Fruit fly (Drosophila melanogaster) whole organism, wandering third instar larva: Measurements from ENCODE around the gene CG5762.

Experiments used
- Abd-B ChIP-seq: fragments of >200 bp; optimal IDR thresholded peaks from 2 replicates; lab custom pipeline; 2017; ENCODE audit warnings: missing biosample characterization, missing genetic modification characterization
- CG32264 ChIP-seq: fragments of 200-800 bp; sonication (Bioruptor generic); optimal IDR thresholded peaks from 2 replicates; lab custom pipeline; 2016; ENCODE audit warnings: missing biosample characterization, missing genetic modification characterization
- CG9705 ChIP-seq: fragments of 200-800 bp; sonication (Bioruptor generic); optimal IDR thresholded peaks from 2 replicates; lab custom pipeline; 2018; ENCODE audit warnings: missing biosample characterization, mild to moderate bottlenecking, missing genetic modification characterization
- CrebA ChIP-seq: fragments of 200-800 bp; sonication (Bioruptor generic); optimal IDR thresholded peaks from 2 replicates; lab custom pipeline; 2016; ENCODE audit warnings: missing biosample characterization, mild to moderate bottlenecking, missing genetic modification characterization, borderline replicate concordance
- Dfd ChIP-seq: fragments of >200 bp; optimal IDR thresholded peaks from 2 replicates; lab custom pipeline; 2017; ENCODE audit warnings: missing biosample characterization, missing genetic modification characterization
- Dif ChIP-seq: fragments of 200-275, 200-300 bp; sonication (Bioruptor generic); optimal IDR thresholded peaks from 2 replicates; lab custom pipeline; 2018; ENCODE audit warnings: missing biosample characterization, missing genetic modification characterization; ENCODE audit not compliant: partially characterized antibody
- HLH106 ChIP-seq: fragments of 200-800 bp; optimal IDR thresholded peaks from 3 replicates; lab custom pipeline; 2019; ENCODE audit warnings: missing biosample characterization, mild to moderate bottlenecking, missing genetic modification characterization, moderate library complexity
- Hr78 ChIP-seq: fragments of >200 bp; optimal IDR thresholded peaks from 2 replicates; lab custom pipeline; 2017; ENCODE audit warnings: missing biosample characterization, missing genetic modification characterization
- Hr83 ChIP-seq: fragments of 200-300 bp; sonication (Bioruptor generic); optimal IDR thresholded peaks from 2 replicates; lab custom pipeline; 2016; ENCODE audit warnings: missing biosample characterization, mild to moderate bottlenecking, missing genetic modification characterization, moderate library complexity; ENCODE audit not compliant: poor library complexity, severe bottlenecking
- Mio ChIP-seq: sonication (Bioruptor generic); optimal IDR thresholded peaks from 2 replicates; lab custom pipeline; 2016; ENCODE audit warnings: missing biosample characterization, missing genetic modification characterization
- Myc ChIP-seq: fragments of >200 bp; optimal IDR thresholded peaks from 2 replicates; lab custom pipeline; 2017
- N ChIP-seq: fragments of >200 bp; optimal IDR thresholded peaks from 2 replicates; lab custom pipeline; 2018; ENCODE audit warnings: missing biosample characterization, missing external identifiers, missing genetic modification characterization
- Rel ChIP-seq, 2 experiments: fragments of 200-800 bp; sonication (Bioruptor generic) in 1 of 2; optimal IDR thresholded peaks; 2 replicates in 1 of 2; 3 replicates in 1 of 2; lab custom pipeline; 2016 to 2019; ENCODE audit warnings: mild to moderate bottlenecking in 2 of 2, missing biosample characterization in 2 of 2, missing genetic modification characterization in 2 of 2, moderate library complexity in 1 of 2
- Vsx2 ChIP-seq: fragments of 200-300, 225-300 bp; sonication (Bioruptor generic); optimal IDR thresholded peaks from 2 replicates; lab custom pipeline; 2018; ENCODE audit warnings: missing biosample characterization, missing genetic modification characterization; ENCODE audit not compliant: partially characterized antibody
- brk ChIP-seq: fragments of 200-800 bp; sonication (Bioruptor generic); optimal IDR thresholded peaks from 2 replicates; lab custom pipeline; 2016; ENCODE audit warnings: missing biosample characterization, mild to moderate bottlenecking, missing genetic modification characterization
- dl ChIP-seq, 2 experiments: fragments of 175-275, 200-275 bp in 1 of 2; fragments of 200-275 bp in 1 of 2; sonication (Bioruptor generic); optimal IDR thresholded peaks; lab custom pipeline; 2018; ENCODE audit warnings: mild to moderate bottlenecking in 2 of 2, missing biosample characterization in 2 of 2, missing genetic modification characterization in 2 of 2, moderate library complexity in 2 of 2; ENCODE audit not compliant: partially characterized antibody in 2 of 2, insufficient read depth in 1 of 2
- dmrt93B ChIP-seq: fragments of 200-800 bp; sonication (Bioruptor generic); optimal IDR thresholded peaks from 2 replicates; lab custom pipeline; 2018; ENCODE audit warnings: missing biosample characterization, mild to moderate bottlenecking, missing genetic modification characterization
- dsf ChIP-seq: sonication (Bioruptor generic); optimal IDR thresholded peaks from 2 replicates; lab custom pipeline; 2016; ENCODE audit warnings: missing biosample characterization, missing genetic modification characterization, borderline replicate concordance
- ey ChIP-seq: fragments of 200-800 bp; sonication (Bioruptor generic); optimal IDR thresholded peaks from 2 replicates; lab custom pipeline; 2016; ENCODE audit warnings: missing biosample characterization, missing genetic modification characterization
- foxo ChIP-seq, 2 experiments: fragments of 200-800 bp; sonication (Bioruptor generic); optimal IDR thresholded peaks; 2 replicates in 1 of 2; 3 replicates in 1 of 2; lab custom pipeline; 2016 to 2017; ENCODE audit warnings: missing biosample characterization in 2 of 2, missing genetic modification characterization in 2 of 2
- fru ChIP-seq: fragments of 200-800 bp; sonication (Bioruptor generic); optimal IDR thresholded peaks from 3 replicates; lab custom pipeline; 2016; ENCODE audit warnings: missing biosample characterization, mild to moderate bottlenecking, missing genetic modification characterization
- h ChIP-seq: fragments of 200-800 bp; sonication (Bioruptor generic); optimal IDR thresholded peaks from 3 replicates; lab custom pipeline; 2016; ENCODE audit warnings: missing biosample characterization, mild to moderate bottlenecking, missing genetic modification characterization
- jim ChIP-seq: fragments of 175-275, 200-325 bp; sonication (Bioruptor generic); optimal IDR thresholded peaks from 2 replicates; lab custom pipeline; 2016; ENCODE audit warnings: missing biosample characterization, mild to moderate bottlenecking, missing genetic modification characterization
- pan ChIP-seq: fragments of >200 bp; optimal IDR thresholded peaks from 2 replicates; lab custom pipeline; 2017
- psq ChIP-seq: fragments of 200-800 bp; sonication (Bioruptor generic); optimal IDR thresholded peaks from 3 replicates; lab custom pipeline; 2017; ENCODE audit warnings: missing biosample characterization, mild to moderate bottlenecking, missing genetic modification characterization, moderate library complexity
- sv ChIP-seq: fragments of 200-800 bp; sonication (Bioruptor generic); optimal IDR thresholded peaks from 3 replicates; lab custom pipeline; 2016; ENCODE audit warnings: missing biosample characterization, missing genetic modification characterization
- tai ChIP-seq: sonication (Bioruptor generic); optimal IDR thresholded peaks from 2 replicates; lab custom pipeline; 2016; ENCODE audit warnings: missing biosample characterization, missing genetic modification characterization
- usp ChIP-seq: fragments of >200 bp; optimal IDR thresholded peaks from 2 replicates; lab custom pipeline; 2017; ENCODE audit warnings: missing biosample characterization, missing genetic modification characterization

CG5762 gene

DNA sequence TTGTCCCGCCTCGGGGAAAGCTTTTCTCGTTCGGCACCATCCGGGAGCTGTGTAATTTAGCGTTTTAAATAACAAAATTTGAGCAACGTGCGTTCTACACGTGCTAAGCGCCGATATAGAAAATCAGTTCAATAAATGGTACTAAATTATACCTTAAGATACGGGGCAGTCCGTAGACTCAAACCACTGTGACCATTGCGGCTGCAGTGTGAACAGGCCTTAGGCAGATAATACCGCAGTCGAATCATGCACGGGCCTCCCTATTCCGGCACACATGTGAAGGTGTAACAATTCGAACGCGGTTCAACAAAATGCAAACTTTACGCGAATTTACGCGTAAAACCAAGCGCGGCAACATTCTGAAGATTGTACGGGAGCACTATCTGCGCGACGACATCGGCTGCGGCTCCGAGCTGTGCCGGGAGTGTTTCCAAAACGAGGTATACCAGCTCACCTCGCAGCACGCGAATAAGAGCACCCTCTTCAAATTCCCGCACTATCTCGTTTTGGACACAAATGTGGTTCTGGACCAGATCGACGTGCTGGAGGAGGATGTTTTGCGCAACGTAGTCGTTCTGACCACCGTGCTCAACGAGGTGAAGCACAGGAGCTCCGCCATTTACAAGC, 28.2 kb downstream of the CG5762 start, which contains the start of the genes Rrp5 and Dis3:
Gene Rrp5 (minus strand): TSS at position 135 of the 627 bp plus-strand sequence.
Gene Dis3 (plus strand): TSS at position 252 of the 627 bp plus-strand sequence.
- peak; percentile 99 for TF ChIP-seq Vsx2 (GFP tag; lab: Kevin White, UChicago)
- TF ChIP-seq dl (GFP tag; optimal IDR thresholded peaks at IDR 0.05; lab: Kevin White, UChicago; ENCODE audit: insufficient read depth in 1 of 2, partially characterized antibody in 2 of 2) = peak in 1 of 2 experiments; percentile 16
- peak; percentile 68 for TF ChIP-seq Myc (lab: Kevin White, UChicago)
- no peak for TF ChIP-seq fru (GFP tag; lab: Kevin White, UChicago)
- TF ChIP-seq Dif = peak; percentile 97
- no peak for TF ChIP-seq N (GFP tag; lab: Kevin White, UChicago)

DNA sequence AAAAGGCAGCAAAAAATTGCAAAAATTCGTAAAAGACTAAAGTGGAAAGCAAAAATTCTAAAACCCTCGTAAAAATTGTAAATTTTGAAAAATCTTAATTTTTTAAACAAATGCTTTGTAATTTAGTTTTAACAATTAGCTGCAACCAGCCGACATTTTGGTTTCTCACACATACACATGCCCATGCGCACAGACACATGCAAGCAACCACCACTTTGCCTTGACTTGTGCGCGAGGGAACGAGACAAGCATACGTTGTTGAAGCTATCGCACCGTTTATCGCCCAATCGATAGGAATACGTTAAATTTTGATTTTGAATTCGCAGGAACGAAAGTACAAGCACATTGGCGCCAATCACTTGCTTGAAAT, 41.2 kb downstream of the CG5762 start:
- TF ChIP-seq CrebA (no peak), Vsx2 (GFP tag; lab: Kevin White, UChicago) (peak; percentile 96), Hr83 (no peak), brk (GFP tag; lab: Kevin White, UChicago) (no peak), N (GFP tag; lab: Kevin White, UChicago) (no peak), pan (no peak), Dif (no peak), dmrt93B (no peak)

DNA sequence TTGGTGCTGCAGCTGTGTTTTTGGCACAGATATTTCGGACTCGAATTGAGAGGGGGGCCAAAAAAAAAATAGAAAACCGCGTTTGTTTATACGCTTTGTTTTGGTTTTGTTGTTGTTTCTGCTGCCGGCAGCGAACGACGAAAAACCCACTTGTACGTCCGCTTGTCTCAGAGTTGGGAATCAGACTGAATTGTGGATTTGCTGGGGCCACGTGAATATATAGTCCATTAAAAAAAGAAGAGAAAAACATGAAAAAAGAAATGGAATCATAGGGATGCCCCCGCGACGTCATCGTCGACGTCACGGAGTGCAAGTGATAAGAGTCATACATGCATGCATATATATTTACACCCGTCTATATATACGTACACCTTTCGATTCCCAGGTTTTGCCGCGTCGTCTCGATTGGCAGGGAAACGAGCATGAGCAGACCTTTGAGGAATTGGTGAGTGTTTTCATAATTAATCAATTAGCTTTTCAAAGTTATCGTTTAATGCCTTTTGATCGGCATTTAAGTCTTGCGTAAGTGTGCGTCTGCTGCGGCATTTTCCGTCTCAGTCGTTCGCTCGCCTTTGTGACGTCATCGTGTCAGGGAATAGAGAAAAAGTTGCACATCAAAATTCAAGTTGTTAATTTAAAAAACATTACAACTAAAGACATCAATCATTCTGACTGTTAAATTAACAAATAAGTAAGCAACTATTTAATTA, 41.7 kb downstream of the CG5762 start:
- TF ChIP-seq Myc (lab: Kevin White, UChicago) (no peak), tai (GFP tag; lab: Kevin White, UChicago) (no peak), Rel (GFP tag; optimal IDR thresholded peaks at IDR 0.05; lab: Kevin White, UChicago) (no peak), Rel (tag; optimal IDR thresholded peaks at IDR 0.05; lab: Kevin White, UChicago) (peak; percentile 87)
- TF ChIP-seq, all 38 proteins: peak for 1

DNA sequence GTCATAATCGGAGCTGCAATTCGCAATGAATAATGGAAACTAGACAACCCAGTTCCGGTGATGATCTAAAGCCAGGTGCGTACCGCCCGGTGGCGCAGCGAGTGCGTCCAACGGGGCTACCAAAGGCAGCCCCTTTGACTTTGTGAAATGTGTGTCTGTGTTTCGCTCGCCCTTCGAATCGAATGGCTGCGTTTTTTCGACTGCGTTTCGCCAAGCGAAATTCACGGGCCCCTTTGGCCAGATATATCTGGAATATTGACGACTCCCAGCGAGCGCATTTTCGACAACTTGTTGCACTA, 42.5 kb downstream of the CG5762 start:
- TF ChIP-seq CG32264 (GFP tag; lab: Kevin White, UChicago) (no peak), CrebA (no peak), Myc (lab: Kevin White, UChicago) (no peak)

DNA sequence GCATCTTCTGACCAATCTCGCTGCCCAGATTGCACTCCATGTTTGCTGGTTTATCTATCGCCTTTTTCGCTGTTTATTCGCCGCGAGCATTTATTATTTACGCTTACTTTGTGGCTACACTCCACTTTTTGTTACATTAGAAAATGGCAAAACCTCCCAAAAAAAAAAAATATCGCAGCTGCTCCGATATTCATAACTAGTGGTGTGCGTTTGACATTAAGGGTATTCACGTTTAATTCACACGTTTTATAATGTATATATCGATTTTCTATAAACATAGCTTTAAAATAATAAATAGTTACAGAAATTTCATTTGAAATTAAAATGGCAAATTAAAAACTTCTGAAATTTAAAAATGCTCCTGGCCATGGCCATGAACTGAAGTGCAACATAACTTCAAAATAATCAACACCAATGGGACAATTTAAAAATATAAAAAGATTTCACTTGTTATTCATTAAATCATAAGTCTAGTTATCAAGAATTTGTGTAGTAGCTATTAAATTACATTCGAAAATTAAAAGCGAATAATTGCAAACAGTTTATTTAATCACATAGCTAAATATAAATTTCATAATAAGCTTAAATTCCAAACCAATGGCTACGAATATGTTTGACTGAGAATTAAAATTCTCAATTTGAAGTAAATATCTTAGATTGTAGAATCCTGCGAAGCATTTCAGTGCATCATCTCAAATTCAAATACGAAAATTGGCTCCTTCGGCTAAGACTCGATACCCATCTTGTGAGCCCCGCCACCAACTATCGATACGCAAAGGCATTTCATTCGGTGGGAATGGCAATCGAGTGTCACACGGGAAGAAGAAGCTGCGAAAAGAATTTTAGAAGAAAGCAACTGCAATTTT, 43.0 kb downstream of the CG5762 start, which contains the start of the genes Nab2 and BRWD3:
Gene Nab2 (minus strand): TSS at position 203 of the 866 bp plus-strand sequence.
Gene BRWD3 (plus strand): TSS at position 784 of the 866 bp plus-strand sequence.
- peak; percentile 66 for TF ChIP-seq Hr83
- TF ChIP-seq dsf (GFP tag; lab: Kevin White, UChicago) = no peak
- TF ChIP-seq usp (GFP tag; lab: Kevin White, UChicago) = no peak
- TF ChIP-seq HLH106 (tag; lab: Kevin White, UChicago) = peak; percentile 7
- no peak for TF ChIP-seq fru (GFP tag; lab: Kevin White, UChicago)
- TF ChIP-seq dl (GFP tag; optimal IDR thresholded peaks at IDR 0.05; lab: Kevin White, UChicago; ENCODE audit: insufficient read depth in 1 of 2, partially characterized antibody in 2 of 2) = no peak
- no peak for TF ChIP-seq jim
- no peak for TF ChIP-seq Abd-B (GFP tag; lab: Kevin White, UChicago)
- no peak for TF ChIP-seq Mio (GFP tag; lab: Kevin White, UChicago)
- no peak for TF ChIP-seq brk (GFP tag; lab: Kevin White, UChicago)
- no peak for TF ChIP-seq Hr78 (GFP tag; lab: Kevin White, UChicago)
- TF ChIP-seq sv (GFP tag; lab: Kevin White, UChicago) = peak; percentile 28
- no peak for TF ChIP-seq N (GFP tag; lab: Kevin White, UChicago)
- no peak for TF ChIP-seq h
- peak; percentile 26 for TF ChIP-seq Myc (lab: Kevin White, UChicago)
- TF ChIP-seq psq = peak; percentile 48
- no peak for TF ChIP-seq Vsx2 (GFP tag; lab: Kevin White, UChicago)
- TF ChIP-seq Dfd (GFP tag; lab: Kevin White, UChicago) = no peak
- TF ChIP-seq CG9705 (GFP tag; lab: Kevin White, UChicago) = peak; percentile 15
- peak; percentile 31 for TF ChIP-seq ey (GFP tag; lab: Kevin White, UChicago)
- TF ChIP-seq foxo (GFP tag; optimal IDR thresholded peaks at IDR 0.05; lab: Kevin White, UChicago) = peak in 1 of 2 experiments; percentile 32
